Worm (Caenorhabditis elegans) whole organism, L4 larva: ENCODE measurements around the gene tbc-16.

Experiments used
- Y48G9A.11 ChIP-seq: fragments of 200-800 bp; sonication (Bioruptor generic); IDR thresholded peaks from 2 replicates; pipeline ENCODE4 v1.3.6; 2022; ENCODE audit warnings: missing genetic modification reagents, missing genetic modification characterization, missing compliant biosample characterization
- ama-1 ChIP-seq: fragments of 150-350 bp; optimal IDR thresholded peaks from 2 replicates; lab custom pipeline; 2014; ENCODE audit warnings: inconsistent platforms, mixed read lengths
- fkh-10 ChIP-seq: fragments of 150-350 bp; optimal IDR thresholded peaks from 2 replicates; lab custom pipeline; 2014; ENCODE audit warnings: missing biosample characterization, missing genetic modification reagents, missing genetic modification characterization
- fos-1 ChIP-seq: fragments of 150-350 bp; optimal IDR thresholded peaks from 2 replicates; lab custom pipeline; 2014; ENCODE audit warnings: missing biosample characterization, missing genetic modification characterization
- mep-1 ChIP-seq: fragments of 150-350 bp; sonication (generic microtip); optimal IDR thresholded peaks from 3 replicates; lab custom pipeline; 2014; ENCODE audit warnings: missing biosample characterization, missing genetic modification characterization

DNA sequence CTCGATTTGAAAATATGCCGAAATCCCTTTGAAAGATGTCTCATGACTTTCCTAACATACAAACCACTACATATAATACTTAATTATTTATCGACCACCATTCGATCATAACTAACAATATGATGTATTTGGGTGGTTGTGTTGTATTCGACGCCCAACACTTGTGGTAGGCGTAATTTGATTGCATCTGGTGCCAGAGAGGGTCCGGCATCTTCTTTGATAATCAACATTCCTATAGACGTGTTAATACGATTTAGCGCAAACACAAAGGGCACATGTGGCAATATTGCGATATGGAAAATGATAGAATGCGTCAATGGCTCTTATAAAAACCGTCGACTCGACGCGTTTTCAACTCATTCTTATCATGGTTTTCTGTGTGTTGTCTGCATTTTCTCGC, 6.8 kb downstream of the tbc-16 start:
- TF ChIP-seq ama-1 (lab: Kevin White, UChicago) (no peak), mep-1 (tag; lab: Kevin White, UChicago) (no peak), fkh-10 (GFP tag; lab: Kevin White, UChicago) (no peak), Y48G9A.11 (GFP tag; lab: Robert Waterston, UW) (no peak), fos-1 (tag; lab: Kevin White, UChicago) (no peak)
